Worm (Caenorhabditis elegans): Measurements from ENCODE around the gene fbxb-82.

The fbxb-82 gene

ce11 chrIII:94759-95330, 48.2 kb downstream of the fbxb-82 start, which contains the start of gene pat-4 (continued):
- TF ChIP-seq unc-3 (GFP tag; conservative IDR thresholded peaks at IDR 0.05) (no peak), unc-3 (tag; optimal IDR thresholded peaks at IDR 0.05) (no peak), ceh-34 (tag; optimal IDR thresholded peaks at IDR 0.05) (peak; percentile 59), pqm-1 (tag; optimal IDR thresholded peaks at IDR 0.05) (no peak), lin-11 (tag; optimal IDR thresholded peaks at IDR 0.05) (no peak), C08G9.2 (tag; optimal IDR thresholded peaks at IDR 0.05) (no peak)

ce11 chrIII:92247-92646, 50.8 kb downstream of the fbxb-82 start:
- TF ChIP-seq tbx-2 (tag; optimal IDR thresholded peaks at IDR 0.05) = no peak
- no peak for TF ChIP-seq ceh-6 (GFP tag; optimal IDR thresholded peaks at IDR 0.05)
- no peak for TF ChIP-seq ets-4 (tag; optimal IDR thresholded peaks at IDR 0.05)
- no peak for TF ChIP-seq ahr-1 (tag; optimal IDR thresholded peaks at IDR 0.05)
- no peak for TF ChIP-seq tbx-7 (tag; optimal IDR thresholded peaks at IDR 0.05)
- no peak for TF ChIP-seq lin-11 (tag; optimal IDR thresholded peaks at IDR 0.05)
- no peak for TF ChIP-seq pha-2 (tag; optimal IDR thresholded peaks at IDR 0.05)
- TF ChIP-seq ref-2 (tag; optimal IDR thresholded peaks at IDR 0.05) = no peak
- TF ChIP-seq syd-9 (tag; optimal IDR thresholded peaks at IDR 0.05) = no peak
- TF ChIP-seq ceh-48 (tag; optimal IDR thresholded peaks at IDR 0.05) = no peak
- no peak for TF ChIP-seq pqm-1 (tag; optimal IDR thresholded peaks at IDR 0.05)
- no peak for TF ChIP-seq ceh-22 (tag; optimal IDR thresholded peaks at IDR 0.05)
- no peak for TF ChIP-seq unc-42 (tag; optimal IDR thresholded peaks at IDR 0.05)
- TF ChIP-seq dmd-4 (tag; optimal IDR thresholded peaks at IDR 0.05; ENCODE audit: borderline replicate concordance) = no peak
- TF ChIP-seq ceh-19 (GFP tag; optimal IDR thresholded peaks at IDR 0.05) = no peak
- TF ChIP-seq K09A11.1 (tag; optimal IDR thresholded peaks at IDR 0.05; ENCODE audit: insufficient read depth) = no peak
- TF ChIP-seq Y22D7AL.16 (tag; optimal IDR thresholded peaks at IDR 0.05) = no peak
- TF ChIP-seq hlh-30 (tag; optimal IDR thresholded peaks at IDR 0.05; ENCODE audit: insufficient read depth) = no peak

Data from whole organism, late embryonic.